Fruit fly (Drosophila melanogaster) whole organism, embryonic: ENCODE measurements around the gene CG12880.

ENCODE experiments used
- Adf1 ChIP-seq: fragments of 200-800 bp; sonication (Bioruptor generic); IDR thresholded peaks from 2 replicates; pipeline ENCODE4 v1.3.6; 2022; ENCODE audit warnings: missing biosample characterization, missing genetic modification characterization
- B-H1 ChIP-seq: fragments of 200-800 bp; sonication (Bioruptor generic); IDR thresholded peaks from 3 replicates; pipeline ENCODE4 v1.3.6; 2022; ENCODE audit warnings: missing biosample characterization, missing genetic modification characterization
- CG10267 ChIP-seq: fragments of 200-800 bp; sonication (Bioruptor generic); optimal IDR thresholded peaks from 2 replicates; lab custom pipeline; 2018; ENCODE audit warnings: missing biosample characterization, mild to moderate bottlenecking, missing genetic modification characterization, moderate library complexity
- CG10431 ChIP-seq: fragments of 200-800 bp; sonication (Bioruptor generic); optimal IDR thresholded peaks from 3 replicates; lab custom pipeline; 2018; ENCODE audit warnings: missing biosample characterization, mild to moderate bottlenecking, missing genetic modification characterization
- CG10462 ChIP-seq: fragments of 200-800 bp; sonication (Bioruptor generic); optimal IDR thresholded peaks from 2 replicates; lab custom pipeline; 2016; ENCODE audit warnings: missing biosample characterization, missing genetic modification characterization
- CG11456 ChIP-seq: fragments of 200-800 bp; sonication (Bioruptor generic); IDR thresholded peaks from 3 replicates; pipeline ENCODE4 v1.3.6; 2022; ENCODE audit warnings: missing biosample characterization, missing genetic modification characterization
- CG11504 ChIP-seq: fragments of 200-800 bp; sonication (Bioruptor generic); optimal IDR thresholded peaks from 3 replicates; lab custom pipeline; 2019; ENCODE audit warnings: missing biosample characterization, mild to moderate bottlenecking, missing genetic modification characterization, moderate library complexity
- CG11560 ChIP-seq: fragments of 200-800 bp; sonication (Bioruptor generic); IDR thresholded peaks from 3 replicates; pipeline ENCODE4 v1.3.6; 2022; ENCODE audit warnings: missing biosample characterization, missing genetic modification characterization
- CG12071 ChIP-seq: fragments of 200-800 bp; sonication (Bioruptor generic); optimal IDR thresholded peaks from 3 replicates; lab custom pipeline; 2018; ENCODE audit warnings: missing biosample characterization, mild to moderate bottlenecking, missing genetic modification characterization
- CG14710 ChIP-seq: fragments of 200-800 bp; sonication (Bioruptor generic); optimal IDR thresholded peaks from 3 replicates; lab custom pipeline; 2019; ENCODE audit warnings: missing biosample characterization, mild to moderate bottlenecking, missing genetic modification characterization, moderate library complexity
- CG14860 ChIP-seq: fragments of 200-800 bp; sonication (Bioruptor generic); IDR thresholded peaks from 3 replicates; pipeline ENCODE4 v1.3.6; 2022; ENCODE audit warnings: missing biosample characterization, missing genetic modification characterization; ENCODE audit not compliant: partially characterized antibody
- CG17328 ChIP-seq: fragments of 200-800 bp; sonication (Bioruptor generic); IDR thresholded peaks from 2 replicates; pipeline ENCODE4 v1.3.6; 2022; ENCODE audit warnings: missing biosample characterization, missing genetic modification characterization
- CG18476 ChIP-seq: fragments of 200-800 bp; sonication (Bioruptor generic); optimal IDR thresholded peaks from 2 replicates; lab custom pipeline; 2016; ENCODE audit warnings: missing biosample characterization, mild to moderate bottlenecking, missing genetic modification characterization
- CG18764 ChIP-seq: fragments of 200-800 bp; sonication (Bioruptor generic); optimal IDR thresholded peaks from 3 replicates; lab custom pipeline; 2016; ENCODE audit warnings: missing biosample characterization, missing genetic modification characterization
- CG30020 ChIP-seq: fragments of 200-800 bp; optimal IDR thresholded peaks from 2 replicates; lab custom pipeline; 2019; ENCODE audit warnings: missing biosample characterization, mild to moderate bottlenecking, missing genetic modification characterization, moderate library complexity
- CG30431 ChIP-seq: fragments of 200-800 bp; sonication (Bioruptor generic); optimal IDR thresholded peaks from 2 replicates; lab custom pipeline; 2017; ENCODE audit warnings: missing biosample characterization, missing genetic modification characterization
- CG31441 ChIP-seq: fragments of 200-800 bp; sonication (Bioruptor generic); IDR thresholded peaks from 2 replicates; pipeline ENCODE4 v1.3.6; 2022; ENCODE audit warnings: missing biosample characterization, missing genetic modification characterization
- CG8089 ChIP-seq: fragments of 200-800 bp; sonication (Bioruptor generic); optimal IDR thresholded peaks from 3 replicates; lab custom pipeline; 2016; ENCODE audit warnings: missing biosample characterization, missing genetic modification characterization
- CG8359 ChIP-seq: fragments of 200-800 bp; sonication (Bioruptor generic); optimal IDR thresholded peaks from 2 replicates; lab custom pipeline; 2017; ENCODE audit warnings: missing biosample characterization, mild to moderate bottlenecking, missing genetic modification characterization, borderline replicate concordance
- CG9437 ChIP-seq: fragments of 200-800 bp; sonication (Bioruptor generic); optimal IDR thresholded peaks from 2 replicates; lab custom pipeline; 2018; ENCODE audit warnings: missing biosample characterization, mild to moderate bottlenecking, missing genetic modification characterization
- CrebB ChIP-seq: fragments of 200-800 bp; sonication (Bioruptor generic); optimal IDR thresholded peaks from 3 replicates; lab custom pipeline; 2018; ENCODE audit warnings: missing biosample characterization, mild to moderate bottlenecking, missing genetic modification characterization
- D ChIP-seq, 2 experiments: fragments of 200-800 bp in 1 of 2; fragments of >200 bp in 1 of 2; sonication (Bioruptor generic) in 1 of 2; optimal IDR thresholded peaks; 2 replicates in 1 of 2; 3 replicates in 1 of 2; lab custom pipeline; 2017; ENCODE audit warnings: mild to moderate bottlenecking in 1 of 2, missing biosample characterization in 1 of 2, missing genetic modification characterization in 1 of 2, missing genetic modification reagents in 1 of 2
- E2f1 ChIP-seq: fragments of 200-800 bp; sonication (Bioruptor generic); IDR thresholded peaks from 2 replicates; pipeline ENCODE4 v1.3.6; 2022; ENCODE audit warnings: missing biosample characterization, missing genetic modification characterization
- GATAe ChIP-seq: fragments of 200-800 bp; sonication (Bioruptor generic); conservative IDR thresholded peaks from 2 replicates; pipeline ENCODE4 v1.3.6; 2022; ENCODE audit warnings: missing biosample characterization, missing genetic modification characterization
- Hr39 ChIP-seq: fragments of >200 bp; optimal IDR thresholded peaks from 2 replicates; lab custom pipeline; 2017
- Nf-YA ChIP-seq: fragments of 200-800 bp; sonication (Bioruptor generic); IDR thresholded peaks from 2 replicates; pipeline ENCODE4 v1.3.6; 2022; ENCODE audit warnings: missing biosample characterization, missing genetic modification characterization
- Nf-YB ChIP-seq: fragments of 200-800 bp; sonication (Bioruptor generic); optimal IDR thresholded peaks from 3 replicates; lab custom pipeline; 2019; ENCODE audit warnings: missing biosample characterization, mild to moderate bottlenecking, missing genetic modification characterization, moderate library complexity
- Optix ChIP-seq: fragments of 200-800 bp; sonication (Bioruptor generic); IDR thresholded peaks from 3 replicates; pipeline ENCODE4 v1.3.6; 2022; ENCODE audit warnings: missing biosample characterization, missing genetic modification characterization
- Ptx1 ChIP-seq: fragments of 200-800 bp; sonication (Bioruptor generic); IDR thresholded peaks from 2 replicates; pipeline ENCODE4 v1.3.6; 2022; ENCODE audit warnings: missing biosample characterization, missing genetic modification characterization
- Sox102F ChIP-seq: fragments of 200-800 bp; sonication (Bioruptor generic); optimal IDR thresholded peaks from 2 replicates; lab custom pipeline; 2018; ENCODE audit warnings: missing biosample characterization, mild to moderate bottlenecking, missing genetic modification characterization, moderate library complexity
- Taf1 ChIP-seq: fragments of 200-800 bp; sonication (Bioruptor generic); IDR thresholded peaks from 2 replicates; pipeline ENCODE4 v1.3.6; 2022; ENCODE audit warnings: missing biosample characterization, missing genetic modification characterization
- ato ChIP-seq: fragments of 200-800 bp; sonication (Bioruptor generic); IDR thresholded peaks from 2 replicates; pipeline ENCODE4 v1.3.6; 2022; ENCODE audit warnings: missing biosample characterization, missing genetic modification characterization; ENCODE audit not compliant: partially characterized antibody
- cato ChIP-seq: fragments of 200-800 bp; sonication (Bioruptor generic); optimal IDR thresholded peaks from 2 replicates; lab custom pipeline; 2016; ENCODE audit warnings: missing biosample characterization, missing genetic modification characterization, borderline replicate concordance
- crol ChIP-seq: fragments of 200-800 bp; sonication (Bioruptor generic); IDR thresholded peaks from 2 replicates; pipeline ENCODE4 v1.3.6; 2022; ENCODE audit warnings: missing biosample characterization, missing genetic modification characterization
- dmrt99B ChIP-seq: fragments of 200-800 bp; sonication (Bioruptor generic); optimal IDR thresholded peaks from 2 replicates; lab custom pipeline; 2018; ENCODE audit warnings: missing biosample characterization, mild to moderate bottlenecking, missing genetic modification characterization, moderate library complexity
- ind ChIP-seq: fragments of 200-800 bp; sonication (Bioruptor generic); optimal IDR thresholded peaks from 3 replicates; lab custom pipeline; 2016; ENCODE audit warnings: missing biosample characterization, missing genetic modification characterization
- knrl ChIP-seq: fragments of 200-800 bp; sonication (Bioruptor generic); IDR thresholded peaks from 3 replicates; pipeline ENCODE4 v1.3.6; 2022; ENCODE audit warnings: missing biosample characterization, missing genetic modification characterization; ENCODE audit not compliant: partially characterized antibody
- nmo ChIP-seq: fragments of 200-800 bp; sonication (Bioruptor generic); optimal IDR thresholded peaks from 2 replicates; lab custom pipeline; 2018; ENCODE audit warnings: missing biosample characterization, mild to moderate bottlenecking, missing genetic modification characterization, moderate library complexity
- seq ChIP-seq: fragments of 200-800 bp; sonication (Bioruptor generic); IDR thresholded peaks from 2 replicates; pipeline ENCODE4 v1.3.6; 2022; ENCODE audit warnings: missing biosample characterization, missing genetic modification characterization
- sug ChIP-seq: fragments of 200-800 bp; optimal IDR thresholded peaks from 2 replicates; lab custom pipeline; 2019; ENCODE audit warnings: missing biosample characterization, mild to moderate bottlenecking, missing genetic modification characterization, moderate library complexity
- wek ChIP-seq: fragments of 200-800 bp; sonication (Bioruptor generic); optimal IDR thresholded peaks from 3 replicates; lab custom pipeline; 2018; ENCODE audit warnings: missing biosample characterization, mild to moderate bottlenecking, missing genetic modification characterization, moderate library complexity
- z ChIP-seq: fragments of 200-800 bp; sonication (Bioruptor generic); IDR thresholded peaks from 3 replicates; pipeline ENCODE4 v1.3.6; 2022; ENCODE audit warnings: missing biosample characterization, missing genetic modification characterization
- zen2 ChIP-seq: fragments of 200-800 bp; sonication (Bioruptor generic); IDR thresholded peaks from 3 replicates; pipeline ENCODE4 v1.3.6; 2022; ENCODE audit warnings: missing biosample characterization, missing genetic modification characterization; ENCODE audit not compliant: partially characterized antibody

Gene CG12880

dm6 chr3R:27685074-27685473, 688 bp upstream of the CG12880 start:
- TF ChIP-seq D (optimal IDR thresholded peaks at IDR 0.05; lab: Kevin White, UChicago) (no peak), D (GFP tag; optimal IDR thresholded peaks at IDR 0.05; lab: Kevin White, UChicago) (no peak), Optix (GFP tag; lab: Robert Waterston, UW) (no peak), crol (peak; percentile 59), CG18476 (no peak), CG8359 (no peak)

dm6 chr3R:27688034-27688433, 2.3 kb downstream of the CG12880 start, which contains the start of gene CG31055:
Gene CG31055 (minus strand): TSS chr3R:27688134.
- no peak for TF ChIP-seq CG10431 (GFP tag; lab: Kevin White, UChicago)
- no peak for TF ChIP-seq CG30431 (GFP tag; lab: Kevin White, UChicago)
- no peak for TF ChIP-seq CG10267
- no peak for TF ChIP-seq Hr39
- no peak for TF ChIP-seq seq (GFP tag; lab: Robert Waterston, UW)
- no peak for TF ChIP-seq CG30020 (tag; lab: Kevin White, UChicago)
- no peak for TF ChIP-seq E2f1 (GFP tag; lab: Robert Waterston, UW)
- no peak for TF ChIP-seq Taf1 (GFP tag; lab: Robert Waterston, UW)
- no peak for TF ChIP-seq cato (GFP tag; lab: Kevin White, UChicago)
- no peak for TF ChIP-seq Ptx1 (GFP tag; lab: Robert Waterston, UW)
- TF ChIP-seq zen2 (GFP tag; lab: Robert Waterston, UW), result no peak

dm6 chr3R:27692645-27693307, 7.0 kb downstream of the CG12880 start:
- TF ChIP-seq CG9437 (GFP tag; lab: Kevin White, UChicago) (no peak), nmo (GFP tag; lab: Kevin White, UChicago) (no peak), ind (GFP tag; lab: Kevin White, UChicago) (no peak), B-H1 (no peak), CG11504 (no peak), CG31441 (GFP tag; lab: Robert Waterston, UW) (no peak), wek (GFP tag; lab: Kevin White, UChicago) (no peak), CG11456 (no peak)

- TF ChIP-seq GATAe (GFP tag; lab: Robert Waterston, UW), result no peak
- TF ChIP-seq CG10462 (GFP tag; lab: Kevin White, UChicago), result no peak
- no peak for TF ChIP-seq CG12071 (GFP tag; lab: Kevin White, UChicago)
- no peak for TF ChIP-seq ato (GFP tag; lab: Robert Waterston, UW)
- TF ChIP-seq CG18764, result no peak
- TF ChIP-seq sug (tag; lab: Kevin White, UChicago), result no peak
Measured at dm6 chr3R:27694018-27694417, 8.3 kb downstream of the CG12880 start, which contains the start of gene CG43319. Gene CG43319 (plus strand): TSS chr3R:27694318.

- TF ChIP-seq CG11560 (tag; lab: Robert Waterston, UW), result no peak
- TF ChIP-seq Nf-YB (GFP tag; lab: Kevin White, UChicago), result no peak
- no peak for TF ChIP-seq CrebB
- no peak for TF ChIP-seq Adf1 (GFP tag; lab: Robert Waterston, UW)
- TF ChIP-seq CG17328 (GFP tag; lab: Robert Waterston, UW), result no peak
- no peak for TF ChIP-seq z (GFP tag; lab: Robert Waterston, UW)
- no peak for TF ChIP-seq CG14860 (GFP tag; lab: Robert Waterston, UW)
- TF ChIP-seq CG14710 (tag; lab: Kevin White, UChicago), result no peak
- TF ChIP-seq CG8089 (GFP tag; lab: Kevin White, UChicago), result no peak
- TF ChIP-seq Sox102F (GFP tag; lab: Kevin White, UChicago), result no peak
- no peak for TF ChIP-seq Nf-YA (GFP tag; lab: Robert Waterston, UW)
- no peak for TF ChIP-seq knrl (GFP tag; lab: Robert Waterston, UW)
- no peak for TF ChIP-seq dmrt99B (tag; lab: Kevin White, UChicago)
Measured at dm6 chr3R:27694583-27694982, 8.8 kb downstream of the CG12880 start, which contains the start of gene Acp98AB. Gene Acp98AB (plus strand): TSS chr3R:27694883.
